Fruit fly (Drosophila melanogaster): ENCODE measurements around the gene Eaf6.

Gene Eaf6

dm6 chr3L:5583295-5583707 lies 24.8 kb downstream of the Eaf6 start (continued):
- TF ChIP-seq CG17359 (tag; optimal IDR thresholded peaks at IDR 0.05) (peak; percentile 84), CG17328 (GFP tag; IDR thresholded peaks at IDR 0.05) (peak; percentile 80), gro (GFP tag; optimal IDR thresholded peaks at IDR 0.05) (peak; percentile 87), slbo (GFP tag; IDR thresholded peaks at IDR 0.05) (peak; percentile 96), CkIIα-i1 (GFP tag; IDR thresholded peaks at IDR 0.05) (peak; percentile 77), kah (GFP tag; optimal IDR thresholded peaks at IDR 0.05) (no peak), nom (GFP tag; optimal IDR thresholded peaks at IDR 0.05) (no peak), pzg (GFP tag; optimal IDR thresholded peaks at IDR 0.05) (peak; percentile 93), CG34376 (GFP tag; optimal IDR thresholded peaks at IDR 0.05) (peak; percentile 25), Hmx (GFP tag; optimal IDR thresholded peaks at IDR 0.05) (peak; percentile 67), CG17912 (GFP tag; optimal IDR thresholded peaks at IDR 0.05) (peak; percentile 49), sob (GFP tag; IDR thresholded peaks at IDR 0.05) (peak; percentile 91), ro (GFP tag; IDR thresholded peaks at IDR 0.05) (peak; percentile 67), Rx (GFP tag; IDR thresholded peaks at IDR 0.05) (peak; percentile 92), CG3847 (GFP tag; IDR thresholded peaks at IDR 0.05) (peak; percentile 95), CG10431 (GFP tag; optimal IDR thresholded peaks at IDR 0.05) (no peak), CG31224 (GFP tag; IDR thresholded peaks at IDR 0.05) (peak; percentile 84), CG10543 (GFP tag; optimal IDR thresholded peaks at IDR 0.05) (no peak), CG10209 (GFP tag; optimal IDR thresholded peaks at IDR 0.05) (peak; percentile 81), tgo (GFP tag; IDR thresholded peaks at IDR 0.05) (peak; percentile 89), CG6272 (GFP tag; IDR thresholded peaks at IDR 0.05) (peak; percentile 94), CG11723 (GFP tag; optimal IDR thresholded peaks at IDR 0.05) (no peak), Usf (GFP tag; optimal IDR thresholded peaks at IDR 0.05) (peak; percentile 19), danr (GFP tag; IDR thresholded peaks at IDR 0.05) (peak; percentile 88), CG14441 (GFP tag; IDR thresholded peaks at IDR 0.05) (peak; percentile 97), CG15514 (GFP tag; optimal IDR thresholded peaks at IDR 0.05) (peak; percentile 90), Dad (GFP tag; optimal IDR thresholded peaks at IDR 0.05) (peak; percentile 81), CG8359 (GFP tag; optimal IDR thresholded peaks at IDR 0.05; ENCODE audit: borderline replicate concordance) (no peak), stc (GFP tag; IDR thresholded peaks at IDR 0.05) (peak; percentile 73), gem (tag; optimal IDR thresholded peaks at IDR 0.05) (peak; percentile 91), Antp (GFP tag; optimal IDR thresholded peaks at IDR 0.05) (peak; percentile 85), CG1233 (GFP tag; optimal IDR thresholded peaks at IDR 0.05) (peak; percentile 74), CG5245 (GFP tag; optimal IDR thresholded peaks at IDR 0.05) (peak; percentile 66), sd (tag; optimal IDR thresholded peaks at IDR 0.05) (no peak), CG7357 (GFP tag; IDR thresholded peaks at IDR 0.05) (peak; percentile 95), NFAT (GFP tag; IDR thresholded peaks at IDR 0.05) (peak; percentile 87), CG8924 (tag; optimal IDR thresholded peaks at IDR 0.05) (peak; percentile 80), Lim3 (GFP tag; IDR thresholded peaks at IDR 0.05) (peak; percentile 74), gcm2 (GFP tag; optimal IDR thresholded peaks at IDR 0.05) (peak; percentile 71), grn (GFP tag; optimal IDR thresholded peaks at IDR 0.05) (peak; percentile 47), gsb (GFP tag; IDR thresholded peaks at IDR 0.05) (peak; percentile 77), sisA (GFP tag; IDR thresholded peaks at IDR 0.05) (peak; percentile 95), trem (tag; optimal IDR thresholded peaks at IDR 0.05) (peak; percentile 92), org-1 (GFP tag; optimal IDR thresholded peaks at IDR 0.05) (peak; percentile 38), CG4854 (GFP tag; optimal IDR thresholded peaks at IDR 0.05) (no peak), Pdp1 (GFP tag; optimal IDR thresholded peaks at IDR 0.05) (peak in 1 of 2 experiments; percentile 91), Elba2 (GFP tag; optimal IDR thresholded peaks at IDR 0.05) (peak; percentile 46), Ets65A (GFP tag) (peak; percentile 100), CG2129 (GFP tag; IDR thresholded peaks at IDR 0.05; ENCODE audit: partially characterized antibody) (peak; percentile 84), sqz (GFP tag; optimal IDR thresholded peaks at IDR 0.05) (no peak), mam (GFP tag; optimal IDR thresholded peaks at IDR 0.05) (peak; percentile 95), fu2 (GFP tag; optimal IDR thresholded peaks at IDR 0.05) (peak; percentile 87)
